Worm (Caenorhabditis elegans): ENCODE data around the gene ccm-2.

DNA sequence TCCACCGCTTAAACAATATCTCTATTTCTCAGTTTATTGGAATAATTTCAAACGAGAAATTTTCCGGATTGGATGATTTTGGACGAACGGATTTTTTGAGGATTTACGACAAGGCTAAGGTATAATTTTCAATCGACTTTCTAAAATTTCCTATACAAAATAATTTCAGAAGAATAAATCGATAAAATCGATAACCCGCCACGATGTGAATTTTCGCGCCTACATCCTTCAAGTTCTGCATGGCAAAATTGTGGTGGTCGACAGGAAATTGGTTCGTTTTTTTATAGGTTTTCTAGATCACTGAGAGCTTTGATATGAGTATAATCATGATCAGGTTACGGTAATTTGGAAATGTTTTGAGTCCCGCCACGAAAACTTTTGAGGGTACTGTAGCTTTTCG, 544 bp downstream of the ccm-2 start:
- no peak for TF ChIP-seq unc-39 (tag; optimal IDR thresholded peaks at IDR 0.05)
- TF ChIP-seq snpc-4 (tag; optimal IDR thresholded peaks at IDR 0.05) = no peak
- TF ChIP-seq ceh-83 (GFP tag; optimal IDR thresholded peaks at IDR 0.05) = no peak
- TF ChIP-seq lin-32 (GFP tag; optimal IDR thresholded peaks at IDR 0.05) = no peak
- no peak for TF ChIP-seq nhr-76 (tag; optimal IDR thresholded peaks at IDR 0.05)
- no peak for TF ChIP-seq nhr-28 (tag; optimal IDR thresholded peaks at IDR 0.05)
- TF ChIP-seq pha-4 (tag; optimal IDR thresholded peaks at IDR 0.05) = no peak
- no peak for TF ChIP-seq ztf-11 (tag; optimal IDR thresholded peaks at IDR 0.05)
- TF ChIP-seq zip-8 (tag; optimal IDR thresholded peaks at IDR 0.05) = no peak
- no peak for TF ChIP-seq ham-2 (GFP tag; optimal IDR thresholded peaks at IDR 0.05)

Measured in whole organism, mixed stage, embryonic.